Fruit fly (Drosophila melanogaster): ENCODE measurements around the gene Doc3.

The Doc3 gene

dm6 chr3L:8985848-8986320, 19.1 kb upstream of the Doc3 start, which contains the start of gene Galk (continued):
- TF ChIP-seq D19B (GFP tag; optimal IDR thresholded peaks at IDR 0.05) (no peak), CG14860 (GFP tag; IDR thresholded peaks at IDR 0.05; ENCODE audit: partially characterized antibody) (no peak), stwl (tag; optimal IDR thresholded peaks at IDR 0.05) (no peak), Sry-δ (GFP tag; optimal IDR thresholded peaks at IDR 0.05) (no peak), CG9609 (GFP tag; optimal IDR thresholded peaks at IDR 0.05) (peak; percentile 62), CG7786 (GFP tag; optimal IDR thresholded peaks at IDR 0.05) (peak; percentile 24), CG33213 (GFP tag; optimal IDR thresholded peaks at IDR 0.05) (peak; percentile 45), CG31365 (tag; optimal IDR thresholded peaks at IDR 0.05) (peak; percentile 26), klu (GFP tag; IDR thresholded peaks at IDR 0.05) (no peak), CG10979 (tag; optimal IDR thresholded peaks at IDR 0.05) (no peak), Gsc (GFP tag; IDR thresholded peaks at IDR 0.05) (no peak), dan (GFP tag; IDR thresholded peaks at IDR 0.05) (no peak), Lim3 (GFP tag; IDR thresholded peaks at IDR 0.05) (no peak), CG14441 (GFP tag; IDR thresholded peaks at IDR 0.05) (peak; percentile 82), Side (GFP tag; optimal IDR thresholded peaks at IDR 0.05) (peak; percentile 66), NFAT (GFP tag; IDR thresholded peaks at IDR 0.05) (peak; percentile 87), CG6654 (GFP tag; optimal IDR thresholded peaks at IDR 0.05) (no peak), esg (GFP tag; conservative IDR thresholded peaks at IDR 0.05) (no peak), Dek (tag; optimal IDR thresholded peaks at IDR 0.05) (peak; percentile 43), gro (GFP tag; optimal IDR thresholded peaks at IDR 0.05) (peak; percentile 68), Awh (GFP tag; IDR thresholded peaks at IDR 0.05) (no peak), NK7.1 (GFP tag; optimal IDR thresholded peaks at IDR 0.05) (no peak), Hr78 (GFP tag; optimal IDR thresholded peaks at IDR 0.05) (peak in 1 of 2 experiments; percentile 86), CG10147 (GFP tag; optimal IDR thresholded peaks at IDR 0.05) (no peak), CG8281 (tag; optimal IDR thresholded peaks at IDR 0.05) (peak; percentile 42), CG14014 (GFP tag; IDR thresholded peaks at IDR 0.05) (peak; percentile 46; the same call in 1 of the 2 replicates), CG6854 (GFP tag; optimal IDR thresholded peaks at IDR 0.05) (peak; percentile 51), CG12071 (GFP tag; optimal IDR thresholded peaks at IDR 0.05) (peak; percentile 72), CG3281 (GFP tag; optimal IDR thresholded peaks at IDR 0.05) (peak; percentile 49), luna (GFP tag; optimal IDR thresholded peaks at IDR 0.05) (peak; percentile 24), crc (GFP tag; optimal IDR thresholded peaks at IDR 0.05) (no peak), Nf-YB (GFP tag; optimal IDR thresholded peaks at IDR 0.05) (no peak), CG11398 (GFP tag; optimal IDR thresholded peaks at IDR 0.05) (peak; percentile 60), peb (GFP tag; IDR thresholded peaks at IDR 0.05) (no peak), Antp (GFP tag; optimal IDR thresholded peaks at IDR 0.05) (peak; percentile 64), fd102C (GFP tag; optimal IDR thresholded peaks at IDR 0.05) (no peak), Drgx (GFP tag; IDR thresholded peaks at IDR 0.05) (no peak), wek (GFP tag; optimal IDR thresholded peaks at IDR 0.05) (peak; percentile 82), Usf (GFP tag; optimal IDR thresholded peaks at IDR 0.05) (no peak), lola (GFP tag; optimal IDR thresholded peaks at IDR 0.05) (no peak), Abd-B (GFP tag; optimal IDR thresholded peaks at IDR 0.05) (no peak), ranshi (GFP tag; IDR thresholded peaks at IDR 0.05) (peak; percentile 59; the same call in 1 of the 2 replicates), CG15073 (GFP tag; optimal IDR thresholded peaks at IDR 0.05) (no peak), CG14667 (GFP tag; IDR thresholded peaks at IDR 0.05) (peak; percentile 50), Six4 (GFP tag; optimal IDR thresholded peaks at IDR 0.05) (peak; percentile 18), CG30431 (GFP tag; optimal IDR thresholded peaks at IDR 0.05) (no peak), hb (GFP tag; IDR thresholded peaks at IDR 0.05; ENCODE audit: partially characterized antibody) (no peak), sim (GFP tag; IDR thresholded peaks at IDR 0.05) (0 out of 2 replicates have a peak, but pooled peaks have one; percentile 8), eyg (GFP tag; optimal IDR thresholded peaks at IDR 0.05) (no peak), CG11504 (tag; optimal IDR thresholded peaks at IDR 0.05) (peak; percentile 36), Bdp1 (GFP tag; optimal IDR thresholded peaks at IDR 0.05) (no peak)

Data from whole organism, embryonic.